Worm (Caenorhabditis elegans) whole organism, L2 larva: ENCODE measurements around the gene flp-34.

Experiments used
- C34F6.9 ChIP-seq: fragments of 150-350 bp; optimal IDR thresholded peaks from 2 replicates; lab custom pipeline; 2014; ENCODE audit warnings: missing biosample characterization, missing genetic modification characterization
- F13H6.1 ChIP-seq: sonication (generic microtip); optimal IDR thresholded peaks from 2 replicates; lab custom pipeline; 2016; ENCODE audit warnings: missing genetic modification characterization, missing compliant biosample characterization
- R02D3.7 ChIP-seq: fragments of 150-350 bp; optimal IDR thresholded peaks from 2 replicates; lab custom pipeline; 2014; ENCODE audit warnings: missing biosample characterization, missing genetic modification characterization
- Y55F3AM.14 ChIP-seq: fragments of 200-800 bp; sonication (Bioruptor generic); optimal IDR thresholded peaks from 2 replicates; lab custom pipeline; 2018; ENCODE audit warnings: mild to moderate bottlenecking, missing genetic modification characterization, missing compliant biosample characterization
- ZK546.5 ChIP-seq: sonication (generic microtip); optimal IDR thresholded peaks from 2 replicates; lab custom pipeline; 2017; ENCODE audit warnings: missing biosample characterization, missing genetic modification characterization
- alr-1 ChIP-seq: fragments of 150-350 bp; optimal IDR thresholded peaks from 2 replicates; lab custom pipeline; 2014; ENCODE audit warnings: missing biosample characterization, missing genetic modification characterization
- aly-2 ChIP-seq: fragments of 150-350 bp; optimal IDR thresholded peaks from 2 replicates; lab custom pipeline; 2014; ENCODE audit warnings: missing biosample characterization, missing genetic modification characterization
- ama-1 ChIP-seq: fragments of 150-350 bp; optimal IDR thresholded peaks from 2 replicates; lab custom pipeline; 2018; ENCODE audit warnings: inconsistent platforms
- blmp-1 ChIP-seq: sonication (generic microtip); optimal IDR thresholded peaks from 2 replicates; lab custom pipeline; 2017; ENCODE audit warnings: missing genetic modification characterization, mild to moderate bottlenecking, missing compliant biosample characterization, antibody characterized with exemption, moderate library complexity; ENCODE audit not compliant: insufficient read depth
- ceh-16 ChIP-seq: fragments of 150-350 bp; optimal IDR thresholded peaks from 2 replicates; lab custom pipeline; 2014; ENCODE audit warnings: missing biosample characterization, missing genetic modification characterization
- ceh-82 ChIP-seq: fragments of 150-350 bp; optimal IDR thresholded peaks from 2 replicates; lab custom pipeline; 2014; ENCODE audit warnings: missing biosample characterization, missing genetic modification characterization
- crh-2 ChIP-seq: sonication (generic microtip); optimal IDR thresholded peaks from 2 replicates; lab custom pipeline; 2017; ENCODE audit warnings: missing biosample characterization, missing genetic modification characterization
- dmd-4 ChIP-seq: sonication (generic microtip); optimal IDR thresholded peaks from 2 replicates; lab custom pipeline; 2017; ENCODE audit warnings: missing biosample characterization, missing genetic modification characterization
- egl-27 ChIP-seq: sonication (generic microtip); optimal IDR thresholded peaks from 3 replicates; lab custom pipeline; 2017; ENCODE audit warnings: missing biosample characterization, missing genetic modification reagents, missing genetic modification characterization
- elt-1 ChIP-seq: fragments of 150-350 bp; optimal IDR thresholded peaks from 2 replicates; lab custom pipeline; 2014; ENCODE audit warnings: missing biosample characterization, missing genetic modification characterization
- elt-3 ChIP-seq: sonication (generic microtip); optimal IDR thresholded peaks from 2 replicates; lab custom pipeline; 2017; ENCODE audit warnings: missing biosample characterization, missing genetic modification characterization
- fos-1 ChIP-seq: fragments of 150-350 bp; optimal IDR thresholded peaks from 2 replicates; lab custom pipeline; 2014; ENCODE audit warnings: missing biosample characterization, missing genetic modification characterization
- gmeb-1 ChIP-seq: fragments of 150-350 bp; optimal IDR thresholded peaks from 2 replicates; lab custom pipeline; 2014; ENCODE audit warnings: missing biosample characterization, missing genetic modification characterization
- lin-11 ChIP-seq: fragments of 150-350 bp; sonication (generic microtip); optimal IDR thresholded peaks from 2 replicates; lab custom pipeline; 2014; ENCODE audit warnings: missing biosample characterization, missing genetic modification characterization, inconsistent platforms, mixed read lengths
- lin-13 ChIP-seq: fragments of 150-350 bp; optimal IDR thresholded peaks from 2 replicates; lab custom pipeline; 2014; ENCODE audit warnings: missing biosample characterization, missing genetic modification reagents, missing genetic modification characterization
- lin-39 ChIP-seq: fragments of 150-350 bp; optimal IDR thresholded peaks from 2 replicates; lab custom pipeline; 2014; ENCODE audit warnings: missing biosample characterization, missing genetic modification reagents, missing genetic modification characterization
- lsy-2 ChIP-seq, 2 experiments: fragments of 150-350 bp in 1 of 2; sonication (generic microtip) in 1 of 2; optimal IDR thresholded peaks; 2 replicates each; lab custom pipeline; 2014 to 2017; ENCODE audit warnings: missing biosample characterization in 2 of 2, missing genetic modification characterization in 2 of 2
- mab-5 ChIP-seq: fragments of 150-350 bp; optimal IDR thresholded peaks from 2 replicates; lab custom pipeline; 2014; ENCODE audit warnings: missing biosample characterization, missing genetic modification characterization
- mbf-1 ChIP-seq: sonication (generic microtip); optimal IDR thresholded peaks from 2 replicates; lab custom pipeline; 2017; ENCODE audit warnings: missing biosample characterization, missing genetic modification characterization
- mdl-1 ChIP-seq, 2 experiments: fragments of 150-350 bp in 1 of 2; sonication (generic microtip) in 1 of 2; optimal IDR thresholded peaks; 2 replicates each; lab custom pipeline; 2017; ENCODE audit warnings: missing biosample characterization in 2 of 2, missing genetic modification characterization in 2 of 2
- nhr-10 ChIP-seq: sonication (generic microtip); optimal IDR thresholded peaks from 2 replicates; lab custom pipeline; 2017; ENCODE audit warnings: missing biosample characterization, missing genetic modification characterization
- nhr-11 ChIP-seq: fragments of 150-350 bp; optimal IDR thresholded peaks from 2 replicates; lab custom pipeline; 2014; ENCODE audit warnings: missing biosample characterization, missing genetic modification characterization
- nhr-12 ChIP-seq: fragments of 150-350 bp; optimal IDR thresholded peaks from 2 replicates; lab custom pipeline; 2014; ENCODE audit warnings: missing biosample characterization, missing genetic modification characterization
- nhr-129 ChIP-seq: fragments of 150-350 bp; optimal IDR thresholded peaks from 2 replicates; lab custom pipeline; 2014; ENCODE audit warnings: missing biosample characterization, missing genetic modification characterization
- nhr-21 ChIP-seq: fragments of 150-350 bp; optimal IDR thresholded peaks from 2 replicates; lab custom pipeline; 2014; ENCODE audit warnings: missing biosample characterization, missing genetic modification characterization
- nhr-23 ChIP-seq: fragments of 150-350 bp; optimal IDR thresholded peaks from 2 replicates; lab custom pipeline; 2014; ENCODE audit warnings: missing biosample characterization, missing genetic modification reagents, missing genetic modification characterization
- nhr-237 ChIP-seq: fragments of 150-350 bp; optimal IDR thresholded peaks from 2 replicates; lab custom pipeline; 2014; ENCODE audit warnings: missing biosample characterization, missing genetic modification characterization
- nhr-25 ChIP-seq: fragments of 150-350 bp; sonication (generic microtip); optimal IDR thresholded peaks from 3 replicates; lab custom pipeline; 2014; ENCODE audit warnings: missing biosample characterization, missing genetic modification characterization
- nhr-6 ChIP-seq: fragments of 150-350 bp; optimal IDR thresholded peaks from 2 replicates; lab custom pipeline; 2014; ENCODE audit warnings: missing biosample characterization, missing genetic modification characterization
- nhr-77 ChIP-seq: fragments of 150-350 bp; optimal IDR thresholded peaks from 2 replicates; lab custom pipeline; 2014; ENCODE audit warnings: missing biosample characterization, missing genetic modification characterization
- peb-1 ChIP-seq: fragments of 150-350 bp; optimal IDR thresholded peaks from 2 replicates; lab custom pipeline; 2014; ENCODE audit warnings: missing biosample characterization, missing genetic modification characterization
- sem-4 ChIP-seq: fragments of 150-350 bp; optimal IDR thresholded peaks from 2 replicates; lab custom pipeline; 2014; ENCODE audit warnings: missing biosample characterization, missing genetic modification reagents, missing genetic modification characterization
- skn-1 ChIP-seq: sonication (generic microtip); optimal IDR thresholded peaks from 2 replicates; lab custom pipeline; 2017; ENCODE audit warnings: missing biosample characterization, missing genetic modification characterization
- sma-3 ChIP-seq: sonication (generic microtip); optimal IDR thresholded peaks from 2 replicates; lab custom pipeline; 2016; ENCODE audit warnings: missing genetic modification reagents, missing genetic modification characterization, missing compliant biosample characterization
- sma-9 ChIP-seq, 2 experiments: fragments of 150-350 bp in 1 of 2; sonication (generic microtip) in 1 of 2; optimal IDR thresholded peaks; 2 replicates each; lab custom pipeline; 2014 to 2016; ENCODE audit warnings: missing genetic modification characterization in 2 of 2, mild to moderate bottlenecking in 1 of 2, missing biosample characterization in 1 of 2, missing compliant biosample characterization in 1 of 2, missing genetic modification reagents in 1 of 2, moderate library complexity in 1 of 2
- snpc-4 ChIP-seq: fragments of 150-350 bp; optimal IDR thresholded peaks from 2 replicates; lab custom pipeline; 2014; ENCODE audit warnings: missing biosample characterization, missing genetic modification characterization
- unc-39 ChIP-seq: fragments of 150-350 bp; optimal IDR thresholded peaks from 2 replicates; lab custom pipeline; 2014; ENCODE audit warnings: missing biosample characterization, missing genetic modification characterization
- unc-55 ChIP-seq: fragments of 150-350 bp; sonication (generic microtip); optimal IDR thresholded peaks from 3 replicates; lab custom pipeline; 2014; ENCODE audit warnings: missing biosample characterization, missing genetic modification reagents, missing genetic modification characterization
- unc-62 ChIP-seq: fragments of 150-350 bp; optimal IDR thresholded peaks from 2 replicates; lab custom pipeline; 2014; ENCODE audit warnings: missing biosample characterization, missing genetic modification reagents, missing genetic modification characterization
- zag-1 ChIP-seq: fragments of 150-350 bp; optimal IDR thresholded peaks from 2 replicates; lab custom pipeline; 2014; ENCODE audit warnings: missing biosample characterization, missing genetic modification characterization
- ztf-1 ChIP-seq: fragments of 200-800 bp; sonication (Bioruptor generic); conservative IDR thresholded peaks from 2 replicates; pipeline ENCODE4 v1.3.6; 2022; ENCODE audit warnings: missing genetic modification characterization, missing compliant biosample characterization
- ztf-11 ChIP-seq: sonication (generic microtip); optimal IDR thresholded peaks from 2 replicates; lab custom pipeline; 2017; ENCODE audit warnings: missing biosample characterization, missing genetic modification characterization
- ztf-4 ChIP-seq: fragments of 150-350 bp; optimal IDR thresholded peaks from 2 replicates; lab custom pipeline; 2014; ENCODE audit warnings: missing biosample characterization, missing genetic modification characterization

The flp-34 gene

ce11 chrV:982281-982756 lies 50.9 kb downstream of the flp-34 start, which contains the start of the genes Y50D4C.12 and unc-34:
Y50D4C.12 (plus strand) TSS chrV:982581.
unc-34 (plus strand) TSS chrV:982706.
- TF ChIP-seq ztf-4 (tag; lab: Kevin White, UChicago) = no peak
- TF ChIP-seq nhr-237 (tag; lab: Kevin White, UChicago) = no peak
- no peak for TF ChIP-seq alr-1
- no peak for TF ChIP-seq nhr-10 (tag; lab: Kevin White, UChicago)
- no peak for TF ChIP-seq C34F6.9 (tag; lab: Kevin White, UChicago)
- no peak for TF ChIP-seq nhr-23 (tag; lab: Kevin White, UChicago)
- TF ChIP-seq aly-2 (tag; lab: Kevin White, UChicago) = no peak
- TF ChIP-seq blmp-1 (tag; lab: Kevin White, UChicago) = no peak
- TF ChIP-seq ama-1 (lab: Kevin White, UChicago) = no peak
- no peak for TF ChIP-seq zag-1
- no peak for TF ChIP-seq R02D3.7
- TF ChIP-seq nhr-25 (tag; lab: Kevin White, UChicago) = no peak
- TF ChIP-seq lin-11 (tag; lab: Kevin White, UChicago) = no peak
- TF ChIP-seq nhr-21 = no peak
- no peak for TF ChIP-seq unc-62 (GFP tag; lab: Kevin White, UChicago)
- no peak for TF ChIP-seq elt-1 (tag; lab: Kevin White, UChicago)
- no peak for TF ChIP-seq dmd-4 (tag; lab: Kevin White, UChicago)
- no peak for TF ChIP-seq sma-9 (GFP tag; optimal IDR thresholded peaks at IDR 0.05; lab: Kevin White, UChicago)
- no peak for TF ChIP-seq sma-9 (tag; optimal IDR thresholded peaks at IDR 0.05; lab: Kevin White, UChicago)
- TF ChIP-seq, all 48 proteins: peak for 0

ce11 chrV:979698-980097 lies 53.5 kb downstream of the flp-34 start:
- TF ChIP-seq zag-1 (no peak), unc-62 (GFP tag; lab: Kevin White, UChicago) (no peak), elt-3 (tag; lab: Kevin White, UChicago) (no peak), ceh-16 (no peak), Y55F3AM.14 (no peak), lin-39 (no peak), ztf-11 (tag; lab: Kevin White, UChicago) (no peak), peb-1 (no peak), alr-1 (no peak), C34F6.9 (tag; lab: Kevin White, UChicago) (peak; percentile 62), lin-13 (GFP tag; lab: Kevin White, UChicago) (peak; percentile 72), nhr-6 (tag; lab: Kevin White, UChicago) (peak; percentile 57), ceh-82 (no peak), lin-11 (tag; lab: Kevin White, UChicago) (no peak), skn-1 (tag; lab: Kevin White, UChicago) (no peak), nhr-23 (tag; lab: Kevin White, UChicago) (no peak), mdl-1 (tag; optimal IDR thresholded peaks at IDR 0.05; lab: Kevin White, UChicago) (no peak), nhr-11 (tag; lab: Kevin White, UChicago) (no peak), fos-1 (tag; lab: Kevin White, UChicago) (no peak), dmd-4 (tag; lab: Kevin White, UChicago) (no peak), unc-55 (GFP tag; lab: Kevin White, UChicago) (peak; percentile 26), sma-9 (GFP tag; optimal IDR thresholded peaks at IDR 0.05; lab: Kevin White, UChicago) (no peak), sma-9 (tag; optimal IDR thresholded peaks at IDR 0.05; lab: Kevin White, UChicago) (no peak), ZK546.5 (tag; lab: Kevin White, UChicago) (no peak), elt-1 (tag; lab: Kevin White, UChicago) (no peak), F13H6.1 (no peak), nhr-12 (tag; lab: Kevin White, UChicago) (no peak), nhr-10 (tag; lab: Kevin White, UChicago) (no peak), blmp-1 (tag; lab: Kevin White, UChicago) (no peak), nhr-237 (tag; lab: Kevin White, UChicago) (no peak), sma-3 (no peak), nhr-25 (tag; lab: Kevin White, UChicago) (peak; percentile 0), egl-27 (peak; percentile 38), nhr-129 (tag; lab: Kevin White, UChicago) (peak; percentile 59), ama-1 (lab: Kevin White, UChicago) (no peak), sem-4 (tag; lab: Kevin White, UChicago) (peak; percentile 51), ztf-4 (tag; lab: Kevin White, UChicago) (peak; percentile 35), unc-39 (tag; lab: Kevin White, UChicago) (no peak), gmeb-1 (tag; lab: Kevin White, UChicago) (no peak), R02D3.7 (no peak), aly-2 (tag; lab: Kevin White, UChicago) (no peak), ztf-1 (no peak), crh-2 (tag; lab: Kevin White, UChicago) (peak; percentile 54), mbf-1 (tag; lab: Kevin White, UChicago) (no peak), lsy-2 (tag; optimal IDR thresholded peaks at IDR 0.05; lab: Kevin White, UChicago) (peak in 1 of 2 experiments; percentile 69), nhr-21 (peak; percentile 4), nhr-77 (tag; lab: Kevin White, UChicago) (no peak), mab-5 (no peak), snpc-4 (tag; lab: Kevin White, UChicago) (no peak)
- TF ChIP-seq, all 48 proteins: peak for 12
